Worm (Caenorhabditis elegans) whole organism, L4 larva: ENCODE data around the gene mcat-1.
A peak's percentile ranks its signal among the peaks of the same experiment; 100 is the strongest.

Source experiments
- D1046.2 ChIP-seq: fragments of 200-800 bp; sonication (Bioruptor generic); IDR thresholded peaks from 2 replicates; pipeline ENCODE4 v1.3.6; 2022; ENCODE audit warnings: missing genetic modification characterization, missing compliant biosample characterization
- F37D6.2 ChIP-seq: sonication (generic microtip); optimal IDR thresholded peaks from 2 replicates; lab custom pipeline; 2016; ENCODE audit warnings: mild to moderate bottlenecking, missing genetic modification characterization, missing compliant biosample characterization
- F44E2.7 ChIP-seq: fragments of 200-800 bp; sonication (Bioruptor generic); IDR thresholded peaks from 2 replicates; pipeline ENCODE4 v2.1.2; 2022; ENCODE audit warnings: missing genetic modification characterization, missing compliant biosample characterization
- F49E8.2 ChIP-seq: sonication (generic microtip); optimal IDR thresholded peaks from 2 replicates; lab custom pipeline; 2016; ENCODE audit warnings: missing compliant biosample characterization, mild to moderate bottlenecking, missing genetic modification characterization, borderline replicate concordance
- R02D3.7 ChIP-seq: fragments of 150-350 bp; sonication (generic microtip); optimal IDR thresholded peaks from 3 replicates; lab custom pipeline; 2014; ENCODE audit warnings: missing biosample characterization, missing genetic modification characterization
- T20F7.1 ChIP-seq: fragments of 200-800 bp; sonication (Bioruptor generic); optimal IDR thresholded peaks from 2 replicates; lab custom pipeline; 2018; ENCODE audit warnings: mild to moderate bottlenecking, missing genetic modification characterization, missing compliant biosample characterization
- Y48G9A.11 ChIP-seq: fragments of 200-800 bp; sonication (Bioruptor generic); IDR thresholded peaks from 2 replicates; pipeline ENCODE4 v1.3.6; 2022; ENCODE audit warnings: missing genetic modification reagents, missing genetic modification characterization, missing compliant biosample characterization
- Y5F2A.4 ChIP-seq: fragments of 200-800 bp; sonication (Bioruptor generic); optimal IDR thresholded peaks from 2 replicates; lab custom pipeline; 2018; ENCODE audit warnings: mild to moderate bottlenecking, missing genetic modification characterization, missing compliant biosample characterization
- Y75B8A.6 ChIP-seq: fragments of 200-800 bp; sonication (Bioruptor generic); IDR thresholded peaks from 2 replicates; pipeline ENCODE4 v1.3.6; 2022; ENCODE audit warnings: missing genetic modification reagents, missing genetic modification characterization, missing compliant biosample characterization
- ZK337.2 ChIP-seq: fragments of 200-800 bp; sonication (Bioruptor generic); IDR thresholded peaks from 2 replicates; pipeline ENCODE4 v1.3.6; 2022; ENCODE audit warnings: missing genetic modification reagents, missing genetic modification characterization, missing compliant biosample characterization
- ZK546.5 ChIP-seq, 2 experiments: sonication (generic microtip); optimal IDR thresholded peaks; 2 replicates each; lab custom pipeline; 2017; ENCODE audit warnings: missing biosample characterization in 2 of 2, missing genetic modification characterization in 2 of 2
- aly-2 ChIP-seq: sonication (generic microtip); optimal IDR thresholded peaks from 2 replicates; lab custom pipeline; 2018; ENCODE audit warnings: missing biosample characterization, missing genetic modification characterization
- ama-1 ChIP-seq: fragments of 150-350 bp; optimal IDR thresholded peaks from 2 replicates; lab custom pipeline; 2014; ENCODE audit warnings: inconsistent platforms, mixed read lengths
- arid-1 ChIP-seq: fragments of 200-800 bp; sonication (Bioruptor generic); conservative IDR thresholded peaks from 2 replicates; pipeline ENCODE4 v1.3.6; 2022; ENCODE audit warnings: missing genetic modification reagents, missing genetic modification characterization, missing compliant biosample characterization
- attf-4 ChIP-seq: sonication (generic microtip); optimal IDR thresholded peaks from 3 replicates; lab custom pipeline; 2017; ENCODE audit warnings: missing biosample characterization, missing genetic modification characterization
- ceh-62 ChIP-seq: sonication (generic microtip); optimal IDR thresholded peaks from 2 replicates; lab custom pipeline; 2017; ENCODE audit warnings: missing biosample characterization, missing genetic modification characterization
- ceh-82 ChIP-seq: sonication (generic microtip); optimal IDR thresholded peaks from 2 replicates; lab custom pipeline; 2017; ENCODE audit warnings: missing biosample characterization, missing genetic modification characterization
- ces-1 ChIP-seq: fragments of 150-350 bp; sonication (generic microtip); optimal IDR thresholded peaks from 4 replicates; lab custom pipeline; 2014; ENCODE audit warnings: missing biosample characterization, missing genetic modification reagents, missing genetic modification characterization
- ctbp-1 ChIP-seq: fragments of 200-800 bp; sonication (Bioruptor generic); IDR thresholded peaks from 2 replicates; pipeline ENCODE4 v1.3.6; 2022; ENCODE audit warnings: missing genetic modification reagents, missing genetic modification characterization, missing compliant biosample characterization
- daf-19 ChIP-seq: fragments of 200-800 bp; sonication (Bioruptor generic); conservative IDR thresholded peaks from 2 replicates; pipeline ENCODE4 v1.3.6; 2022; ENCODE audit warnings: missing genetic modification characterization, missing compliant biosample characterization
- daf-8 ChIP-seq: fragments of 200-800 bp; sonication (Bioruptor generic); IDR thresholded peaks from 2 replicates; pipeline ENCODE4 v1.3.6; 2022; ENCODE audit warnings: missing genetic modification characterization, missing compliant biosample characterization
- dmd-6 ChIP-seq: fragments of 200-800 bp; sonication (Bioruptor generic); IDR thresholded peaks from 2 replicates; pipeline ENCODE4 v1.3.6; 2022; ENCODE audit warnings: missing genetic modification reagents, missing genetic modification characterization, missing compliant biosample characterization
- dmd-8 ChIP-seq: fragments of 200-800 bp; sonication (Bioruptor generic); IDR thresholded peaks from 2 replicates; pipeline ENCODE4 v1.3.6; 2022; ENCODE audit warnings: missing genetic modification characterization, missing compliant biosample characterization
- dmd-9 ChIP-seq: fragments of 200-800 bp; sonication (Bioruptor generic); IDR thresholded peaks from 2 replicates; pipeline ENCODE4 v1.3.6; 2022; ENCODE audit warnings: missing genetic modification reagents, missing genetic modification characterization, missing compliant biosample characterization
- dpl-1 ChIP-seq: fragments of 150-350 bp; optimal IDR thresholded peaks from 2 replicates; lab custom pipeline; 2014; ENCODE audit warnings: missing biosample characterization, missing genetic modification reagents, missing genetic modification characterization
- egl-27 ChIP-seq: sonication (generic microtip); optimal IDR thresholded peaks from 3 replicates; lab custom pipeline; 2017; ENCODE audit warnings: missing biosample characterization, missing genetic modification reagents, missing genetic modification characterization
- gei-8 ChIP-seq: fragments of 200-800 bp; sonication (Bioruptor generic); optimal IDR thresholded peaks from 2 replicates; lab custom pipeline; 2018; ENCODE audit warnings: mild to moderate bottlenecking, missing genetic modification characterization, missing compliant biosample characterization
- hif-1 ChIP-seq, 2 experiments: sonication (generic microtip); optimal IDR thresholded peaks; 2 replicates each; lab custom pipeline; 2016 to 2017; ENCODE audit warnings: missing compliant biosample characterization in 2 of 2, missing genetic modification characterization in 2 of 2, missing genetic modification reagents in 2 of 2, missing genotype in 2 of 2, mild to moderate bottlenecking in 1 of 2
- hlh-30 ChIP-seq: sonication (generic microtip); optimal IDR thresholded peaks from 2 replicates; lab custom pipeline; 2017; ENCODE audit warnings: antibody characterized with exemption, mild to moderate bottlenecking, missing genetic modification characterization, missing compliant biosample characterization; ENCODE audit not compliant: insufficient read depth
- jun-1 ChIP-seq: fragments of 150-350 bp; optimal IDR thresholded peaks from 2 replicates; lab custom pipeline; 2014; ENCODE audit warnings: missing biosample characterization, missing genetic modification reagents, missing genetic modification characterization
- lim-7 ChIP-seq: fragments of 200-800 bp; sonication (Bioruptor generic); IDR thresholded peaks from 2 replicates; pipeline ENCODE4 v1.3.6; 2022; ENCODE audit warnings: missing genetic modification characterization, missing compliant biosample characterization
- lin-1 ChIP-seq: fragments of 200-800 bp; sonication (Bioruptor generic); IDR thresholded peaks from 2 replicates; pipeline ENCODE4 v1.3.6; 2022; ENCODE audit warnings: missing genetic modification reagents, missing genetic modification characterization, missing compliant biosample characterization
- lin-39 ChIP-seq: fragments of 150-350 bp; optimal IDR thresholded peaks from 2 replicates; lab custom pipeline; 2014; ENCODE audit warnings: missing biosample characterization, missing genetic modification reagents, missing genetic modification characterization
- mep-1 ChIP-seq: fragments of 150-350 bp; sonication (generic microtip); optimal IDR thresholded peaks from 3 replicates; lab custom pipeline; 2014; ENCODE audit warnings: missing biosample characterization, missing genetic modification characterization
- mxl-2 ChIP-seq: fragments of 200-800 bp; sonication (Bioruptor generic); conservative IDR thresholded peaks from 2 replicates; pipeline ENCODE4 v1.3.6; 2022; ENCODE audit warnings: missing genetic modification reagents, missing genetic modification characterization, missing compliant biosample characterization
- nhr-10 ChIP-seq: fragments of 150-350 bp; optimal IDR thresholded peaks from 2 replicates; lab custom pipeline; 2014; ENCODE audit warnings: missing biosample characterization, missing genetic modification characterization
- nhr-102 ChIP-seq: sonication (generic microtip); optimal IDR thresholded peaks from 2 replicates; lab custom pipeline; 2016; ENCODE audit warnings: mild to moderate bottlenecking, missing genetic modification characterization, moderate library complexity, missing compliant biosample characterization
- nhr-11 ChIP-seq: fragments of 150-350 bp; optimal IDR thresholded peaks from 2 replicates; lab custom pipeline; 2014; ENCODE audit warnings: missing biosample characterization, missing genetic modification characterization
- nhr-237 ChIP-seq: sonication (generic microtip); optimal IDR thresholded peaks from 2 replicates; lab custom pipeline; 2017; ENCODE audit warnings: missing biosample characterization, missing genetic modification characterization
- nhr-41 ChIP-seq: fragments of 200-800 bp; sonication (Bioruptor generic); IDR thresholded peaks from 2 replicates; pipeline ENCODE4 v1.3.6; 2022; ENCODE audit warnings: missing genetic modification reagents, missing genetic modification characterization, missing compliant biosample characterization
- nhr-6 ChIP-seq: fragments of 150-350 bp; optimal IDR thresholded peaks from 2 replicates; lab custom pipeline; 2014; ENCODE audit warnings: missing biosample characterization, missing genetic modification characterization
- nhr-76 ChIP-seq: fragments of 150-350 bp; optimal IDR thresholded peaks from 2 replicates; lab custom pipeline; 2014; ENCODE audit warnings: missing biosample characterization, missing genetic modification characterization
- php-3 ChIP-seq: fragments of 200-800 bp; sonication (Bioruptor generic); IDR thresholded peaks from 2 replicates; pipeline ENCODE4 v1.3.6; 2022; ENCODE audit warnings: missing genetic modification reagents, missing genetic modification characterization, missing compliant biosample characterization
- pqm-1 ChIP-seq: sonication (generic microtip); optimal IDR thresholded peaks from 2 replicates; lab custom pipeline; 2017; ENCODE audit warnings: missing biosample characterization, missing genetic modification characterization
- skn-1 ChIP-seq: fragments of 150-350 bp; optimal IDR thresholded peaks from 2 replicates; lab custom pipeline; 2014; ENCODE audit warnings: missing biosample characterization, missing genetic modification characterization
- snpc-1.2 ChIP-seq: fragments of 200-800 bp; sonication (Bioruptor generic); IDR thresholded peaks from 2 replicates; pipeline ENCODE4 v1.3.6; 2022; ENCODE audit warnings: missing genetic modification reagents, missing genetic modification characterization, missing compliant biosample characterization
- spr-1 ChIP-seq: sonication (generic microtip); optimal IDR thresholded peaks from 2 replicates; lab custom pipeline; 2016; ENCODE audit warnings: mild to moderate bottlenecking, missing genetic modification characterization, missing compliant biosample characterization
- spr-3 ChIP-seq: fragments of 200-800 bp; sonication (Bioruptor generic); optimal IDR thresholded peaks from 2 replicates; lab custom pipeline; 2018; ENCODE audit warnings: mild to moderate bottlenecking, missing genetic modification characterization, missing compliant biosample characterization
- unc-39 ChIP-seq: sonication (generic microtip); optimal IDR thresholded peaks from 2 replicates; lab custom pipeline; 2017; ENCODE audit warnings: missing biosample characterization, missing genetic modification characterization
- unc-62 ChIP-seq, 3 experiments: fragments of 150-350 bp in 1 of 3; sonication (generic microtip); optimal IDR thresholded peaks in 2 of 3; peaks in 1 of 3; 1 replicate in 1 of 3; 2 replicates in 2 of 3; lab custom pipeline; 2014 to 2017; ENCODE audit warnings: missing biosample characterization in 3 of 3, missing genetic modification characterization in 3 of 3, missing genetic modification reagents in 3 of 3, missing genotype in 1 of 3
- vab-7 ChIP-seq: fragments of 200-800 bp; sonication (Bioruptor generic); IDR thresholded peaks from 2 replicates; pipeline ENCODE4 v1.3.6; 2022; ENCODE audit warnings: missing genetic modification reagents, missing genetic modification characterization, missing compliant biosample characterization
- zfp-3 ChIP-seq: fragments of 200-800 bp; sonication (Bioruptor generic); conservative IDR thresholded peaks from 2 replicates; pipeline ENCODE4 v1.3.6; 2022; ENCODE audit warnings: missing genetic modification reagents, missing genetic modification characterization, missing compliant biosample characterization
- zip-11 ChIP-seq: fragments of 200-800 bp; sonication (Bioruptor generic); IDR thresholded peaks from 2 replicates; pipeline ENCODE4 v1.3.6; 2022; ENCODE audit warnings: missing genetic modification characterization, missing compliant biosample characterization

Gene mcat-1

DNA sequence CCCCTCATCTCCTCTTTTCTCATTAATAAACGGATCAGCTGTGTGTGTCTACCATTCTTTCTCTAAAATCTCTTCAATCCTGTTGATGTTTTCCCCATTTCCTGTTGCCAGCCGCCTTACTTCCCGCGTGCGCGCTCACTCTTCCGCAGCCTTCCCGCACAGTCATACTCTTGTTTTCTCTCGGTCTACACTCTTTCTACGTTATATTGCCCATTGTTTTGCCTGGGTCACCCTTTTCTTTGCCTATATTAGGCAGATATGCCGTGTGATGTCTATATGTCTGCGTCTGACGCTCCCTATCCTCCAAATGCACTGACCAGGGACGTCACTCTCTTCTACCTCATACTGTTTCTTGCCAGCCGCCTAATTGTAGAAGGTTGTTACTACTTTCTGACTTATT lies 25.0 kb downstream of the mcat-1 start (continued):
- TF ChIP-seq spr-3 (GFP tag; lab: Kevin White, UChicago) (no peak), egl-27 (tag; lab: Kevin White, UChicago) (no peak), Y48G9A.11 (GFP tag; lab: Robert Waterston, UW) (no peak), snpc-1.2 (GFP tag; lab: Robert Waterston, UW) (no peak), skn-1 (tag; lab: Kevin White, UChicago) (no peak), ceh-82 (no peak), nhr-76 (tag; lab: Kevin White, UChicago) (no peak), unc-62 (GFP tag; optimal IDR thresholded peaks at IDR 0.05 in 1 of 2; lab: Kevin White, UChicago) (peak in 1 of 2 experiments; percentile 57), unc-62 (tag; optimal IDR thresholded peaks at IDR 0.05; lab: Kevin White, UChicago) (no peak), nhr-6 (tag; lab: Kevin White, UChicago) (peak; percentile 17), zfp-3 (GFP tag; lab: Robert Waterston, UW) (no peak), nhr-11 (tag; lab: Kevin White, UChicago) (peak; percentile 2), lin-39 (tag; lab: Kevin White, UChicago) (no peak), ceh-62 (tag; lab: Kevin White, UChicago) (no peak), dpl-1 (no peak), pqm-1 (tag; lab: Kevin White, UChicago) (no peak), ces-1 (GFP tag; lab: Kevin White, UChicago) (no peak), lin-1 (no peak), zip-11 (no peak), php-3 (GFP tag; lab: Robert Waterston, UW) (no peak), ctbp-1 (GFP tag; lab: Robert Waterston, UW) (no peak), Y5F2A.4 (no peak), T20F7.1 (GFP tag; lab: Kevin White, UChicago) (no peak), aly-2 (tag; lab: Kevin White, UChicago) (no peak), lim-7 (GFP tag; lab: Robert Waterston, UW) (no peak), nhr-10 (tag; lab: Kevin White, UChicago) (no peak), D1046.2 (no peak), ZK546.5 (tag; optimal IDR thresholded peaks at IDR 0.05; lab: Kevin White, UChicago) (no peak), daf-19 (GFP tag; lab: Robert Waterston, UW) (no peak), nhr-41 (GFP tag; lab: Robert Waterston, UW) (no peak), arid-1 (GFP tag; lab: Robert Waterston, UW) (0 out of 2 replicates have a peak, but pooled peaks have one; percentile 21), nhr-102 (tag; lab: Kevin White, UChicago) (no peak), R02D3.7 (no peak), jun-1 (tag; lab: Kevin White, UChicago) (no peak), hlh-30 (peak; percentile 86), F49E8.2 (tag; lab: Kevin White, UChicago) (no peak), mxl-2 (GFP tag; lab: Robert Waterston, UW) (no peak), spr-1 (tag; lab: Kevin White, UChicago) (peak; percentile 45), Y75B8A.6 (GFP tag; lab: Robert Waterston, UW) (no peak), hif-1 (tag; optimal IDR thresholded peaks at IDR 0.05; lab: Kevin White, UChicago) (no peak), gei-8 (GFP tag; lab: Kevin White, UChicago) (no peak), mep-1 (peak; percentile 38), dmd-6 (GFP tag; lab: Robert Waterston, UW) (no peak), daf-8 (GFP tag; lab: Robert Waterston, UW) (no peak), attf-4 (no peak), F37D6.2 (tag; lab: Kevin White, UChicago) (no peak), unc-39 (no peak), nhr-237 (no peak), F44E2.7 (no peak), dmd-8 (GFP tag; lab: Robert Waterston, UW) (no peak), ama-1 (lab: Kevin White, UChicago) (no peak), ZK337.2 (GFP tag; lab: Robert Waterston, UW) (no peak), dmd-9 (GFP tag; lab: Robert Waterston, UW) (no peak), vab-7 (GFP tag; lab: Robert Waterston, UW) (no peak)
